Worm (Caenorhabditis elegans) whole organism, young adult: ENCODE results near the gene chil-8.
A peak's percentile ranks its signal among the peaks of the same experiment; 100 is the strongest.

Source experiments
- B0336.3 ChIP-seq: fragments of 200-800 bp; sonication (Bioruptor generic); IDR thresholded peaks from 2 replicates; pipeline ENCODE4 v1.3.6; 2022; ENCODE audit warnings: missing genetic modification characterization, missing compliant biosample characterization
- F33H1.4 ChIP-seq: fragments of 200-800 bp; sonication (Bioruptor generic); IDR thresholded peaks from 2 replicates; pipeline ENCODE4 v1.3.6; 2022; ENCODE audit warnings: missing genetic modification reagents, missing genetic modification characterization, missing compliant biosample characterization
- F39B2.1 ChIP-seq: fragments of 200-800 bp; sonication (Bioruptor generic); IDR thresholded peaks from 2 replicates; pipeline ENCODE4 v1.3.6; 2022; ENCODE audit warnings: missing genetic modification reagents, missing genetic modification characterization, missing compliant biosample characterization
- Y53G8AR.9 ChIP-seq: fragments of 200-800 bp; sonication (Bioruptor generic); conservative IDR thresholded peaks from 2 replicates; pipeline ENCODE4 v1.3.6; 2022; ENCODE audit warnings: missing genetic modification reagents, missing genetic modification characterization, missing compliant biosample characterization
- Y56A3A.18 ChIP-seq: fragments of 200-800 bp; sonication (Bioruptor generic); IDR thresholded peaks from 2 replicates; pipeline ENCODE4 v1.3.6; 2022; ENCODE audit warnings: missing genetic modification reagents, missing genetic modification characterization, missing compliant biosample characterization
- Y79H2A.3 ChIP-seq: fragments of 200-800 bp; sonication (Bioruptor generic); conservative IDR thresholded peaks from 2 replicates; pipeline ENCODE4 v1.3.6; 2022; ENCODE audit warnings: missing genetic modification reagents, missing genetic modification characterization, missing compliant biosample characterization
- ZK185.1 ChIP-seq: sonication (generic microtip); optimal IDR thresholded peaks from 2 replicates; lab custom pipeline; 2016; ENCODE audit warnings: mild to moderate bottlenecking, missing genetic modification characterization, missing compliant biosample characterization; ENCODE audit not compliant: poor library complexity, severe bottlenecking
- aptf-3 ChIP-seq: fragments of 200-800 bp; sonication (Bioruptor generic); IDR thresholded peaks from 2 replicates; pipeline ENCODE4 v1.3.6; 2022; ENCODE audit warnings: missing genetic modification characterization, missing compliant biosample characterization
- atf-7 ChIP-seq: sonication (generic microtip); optimal IDR thresholded peaks from 2 replicates; lab custom pipeline; 2017; ENCODE audit warnings: mild to moderate bottlenecking, missing genetic modification characterization, missing compliant biosample characterization
- ceh-27 ChIP-seq: fragments of 200-800 bp; sonication (Bioruptor generic); optimal IDR thresholded peaks from 2 replicates; lab custom pipeline; 2018; ENCODE audit warnings: mild to moderate bottlenecking, missing genetic modification characterization, moderate library complexity, missing compliant biosample characterization
- ceh-40 ChIP-seq: fragments of 200-800 bp; sonication (Bioruptor generic); IDR thresholded peaks from 2 replicates; pipeline ENCODE4 v1.3.6; 2022; ENCODE audit warnings: missing genetic modification characterization, missing compliant biosample characterization
- ceh-58 ChIP-seq: fragments of 200-800 bp; sonication (Bioruptor generic); IDR thresholded peaks from 2 replicates; pipeline ENCODE4 v1.3.6; 2022; ENCODE audit warnings: missing genetic modification characterization, missing compliant biosample characterization
- ceh-91 ChIP-seq: fragments of 200-800 bp; sonication (Bioruptor generic); IDR thresholded peaks from 2 replicates; pipeline ENCODE4 v1.3.6; 2022; ENCODE audit warnings: missing genetic modification reagents, missing genetic modification characterization, missing compliant biosample characterization
- chd-7 ChIP-seq: sonication (generic microtip); optimal IDR thresholded peaks from 2 replicates; lab custom pipeline; 2016; ENCODE audit warnings: mild to moderate bottlenecking, missing genetic modification characterization, moderate library complexity, missing compliant biosample characterization
- die-1 ChIP-seq: sonication (generic microtip); optimal IDR thresholded peaks from 2 replicates; lab custom pipeline; 2016; ENCODE audit warnings: missing genotype, mild to moderate bottlenecking, missing genetic modification characterization, missing compliant biosample characterization
- egl-44 ChIP-seq: fragments of 200-800 bp; sonication (Bioruptor generic); IDR thresholded peaks from 2 replicates; pipeline ENCODE4 v1.3.6; 2022; ENCODE audit warnings: missing genetic modification reagents, missing genetic modification characterization, missing compliant biosample characterization
- ekl-4 ChIP-seq: fragments of 200-800 bp; sonication (Bioruptor generic); IDR thresholded peaks from 2 replicates; pipeline ENCODE4 v1.3.6; 2022; ENCODE audit warnings: missing genetic modification reagents, missing genetic modification characterization, missing compliant biosample characterization
- ets-4 ChIP-seq: fragments of 200-800 bp; sonication (Bioruptor generic); optimal IDR thresholded peaks from 2 replicates; lab custom pipeline; 2018; ENCODE audit warnings: mild to moderate bottlenecking, missing genetic modification characterization, missing compliant biosample characterization
- fkh-3 ChIP-seq: sonication (generic microtip); optimal IDR thresholded peaks from 2 replicates; lab custom pipeline; 2016; ENCODE audit warnings: mild to moderate bottlenecking, missing genetic modification characterization, missing compliant biosample characterization
- hmg-1.2 ChIP-seq: fragments of 200-800 bp; sonication (Bioruptor generic); IDR thresholded peaks from 2 replicates; pipeline ENCODE4 v1.3.6; 2022; ENCODE audit warnings: missing genetic modification reagents, missing genetic modification characterization, missing compliant biosample characterization
- hrde-1 ChIP-seq: sonication (generic microtip); optimal IDR thresholded peaks from 2 replicates; lab custom pipeline; 2016; ENCODE audit warnings: missing genetic modification characterization, mild to moderate bottlenecking, missing compliant biosample characterization, moderate library complexity, missing genotype, missing genetic modification reagents, borderline replicate concordance
- hsf-1 ChIP-seq: fragments of 200-800 bp; sonication (Bioruptor generic); IDR thresholded peaks from 2 replicates; pipeline ENCODE4 v1.3.6; 2022; ENCODE audit warnings: missing genetic modification reagents, missing genetic modification characterization, missing compliant biosample characterization
- let-607 ChIP-seq, 2 experiments: fragments of 200-800 bp in 1 of 2; sonication (Bioruptor generic) in 1 of 2; sonication (generic microtip) in 1 of 2; optimal IDR thresholded peaks; 2 replicates each; lab custom pipeline; 2016 to 2018; ENCODE audit warnings: mild to moderate bottlenecking in 2 of 2, missing compliant biosample characterization in 2 of 2, missing genetic modification characterization in 2 of 2, moderate library complexity in 2 of 2, missing genotype in 1 of 2
- madf-10 ChIP-seq: sonication (generic microtip); optimal IDR thresholded peaks from 2 replicates; lab custom pipeline; 2016; ENCODE audit warnings: mild to moderate bottlenecking, missing genetic modification characterization, missing compliant biosample characterization
- madf-3 ChIP-seq: fragments of 200-800 bp; sonication (Bioruptor generic); IDR thresholded peaks from 2 replicates; pipeline ENCODE4 v1.3.6; 2022; ENCODE audit warnings: missing genetic modification reagents, missing genetic modification characterization, missing compliant biosample characterization
- madf-6 ChIP-seq: fragments of 200-800 bp; sonication (Bioruptor generic); IDR thresholded peaks from 2 replicates; pipeline ENCODE4 v1.3.6; 2022; ENCODE audit warnings: missing genetic modification reagents, missing genetic modification characterization, missing compliant biosample characterization
- mcd-1 ChIP-seq: fragments of 200-800 bp; sonication (Bioruptor generic); IDR thresholded peaks from 2 replicates; pipeline ENCODE4 v1.3.6; 2022; ENCODE audit warnings: missing genetic modification reagents, missing genetic modification characterization, missing compliant biosample characterization
- mes-4 ChIP-seq: sonication (generic microtip); optimal IDR thresholded peaks from 2 replicates; lab custom pipeline; 2016; ENCODE audit warnings: missing genotype, missing genetic modification characterization, missing compliant biosample characterization
- nfya-1 ChIP-seq: sonication (generic microtip); optimal IDR thresholded peaks from 2 replicates; lab custom pipeline; 2017; ENCODE audit warnings: antibody characterized with exemption, missing compliant biosample characterization, missing genetic modification characterization, borderline replicate concordance; ENCODE audit not compliant: insufficient read depth
- nhr-90 ChIP-seq: sonication (generic microtip); optimal IDR thresholded peaks from 2 replicates; lab custom pipeline; 2016; ENCODE audit warnings: missing genotype, mild to moderate bottlenecking, missing genetic modification characterization, missing compliant biosample characterization
- pbrm-1 ChIP-seq: fragments of 200-800 bp; sonication (Bioruptor generic); IDR thresholded peaks from 2 replicates; pipeline ENCODE4 v1.3.6; 2022; ENCODE audit warnings: missing genetic modification reagents, missing genetic modification characterization, missing compliant biosample characterization
- repo-1 ChIP-seq: sonication (generic microtip); optimal IDR thresholded peaks from 2 replicates; lab custom pipeline; 2017; ENCODE audit warnings: mild to moderate bottlenecking, missing genetic modification characterization, missing compliant biosample characterization
- sptf-2 ChIP-seq: fragments of 200-800 bp; sonication (Bioruptor generic); optimal IDR thresholded peaks from 2 replicates; lab custom pipeline; 2018; ENCODE audit warnings: mild to moderate bottlenecking, missing genetic modification characterization, missing compliant biosample characterization
- tbp1 ChIP-seq: fragments of 200-800 bp; sonication (Bioruptor generic); optimal IDR thresholded peaks from 2 replicates; lab custom pipeline; 2018; ENCODE audit warnings: mild to moderate bottlenecking, missing genetic modification characterization, missing compliant biosample characterization
- tlf-1 ChIP-seq: fragments of 200-800 bp; sonication (Bioruptor generic); optimal IDR thresholded peaks from 2 replicates; lab custom pipeline; 2018; ENCODE audit warnings: mild to moderate bottlenecking, missing genetic modification characterization, missing compliant biosample characterization
- unc-130 ChIP-seq: sonication (generic microtip); optimal IDR thresholded peaks from 2 replicates; lab custom pipeline; 2016; ENCODE audit warnings: missing genetic modification reagents, missing genetic modification characterization, missing compliant biosample characterization
- zim-3 ChIP-seq: sonication (generic microtip); optimal IDR thresholded peaks from 2 replicates; lab custom pipeline; 2017; ENCODE audit warnings: mild to moderate bottlenecking, missing genetic modification characterization, moderate library complexity, missing compliant biosample characterization
- ztf-25 ChIP-seq: fragments of 200-800 bp; sonication (Bioruptor generic); IDR thresholded peaks from 2 replicates; pipeline ENCODE4 v1.3.6; 2022; ENCODE audit warnings: missing genetic modification reagents, missing genetic modification characterization, missing compliant biosample characterization

chil-8 gene

DNA sequence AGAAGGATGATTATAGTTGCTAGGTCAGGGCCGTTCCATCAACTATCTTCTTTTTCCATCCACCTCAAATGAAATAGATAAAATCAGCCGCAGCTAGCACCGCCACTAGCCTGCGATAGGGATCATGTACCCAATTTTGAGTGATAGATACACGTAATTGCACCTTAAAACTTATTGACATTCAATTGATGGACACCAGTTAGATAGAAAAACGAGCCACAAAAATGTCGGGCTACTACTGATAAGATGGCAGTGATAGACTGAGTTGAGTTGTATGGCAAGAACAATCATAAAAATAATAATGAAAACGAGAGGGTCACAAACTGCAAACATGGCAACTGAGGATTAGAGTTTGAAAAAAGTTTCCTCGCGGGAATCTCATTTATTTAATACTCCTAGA lies 19.0 kb upstream of the chil-8 start (continued):
- no peak for TF ChIP-seq ceh-40
- no peak for TF ChIP-seq die-1 (tag; lab: Kevin White, UChicago)
- no peak for TF ChIP-seq zim-3 (tag; lab: Kevin White, UChicago)
- TF ChIP-seq chd-7 (tag; lab: Kevin White, UChicago), result no peak
- TF ChIP-seq let-607 (tag; optimal IDR thresholded peaks at IDR 0.05; lab: Kevin White, UChicago), result peak; percentile 96 to 97
- no peak for TF ChIP-seq F33H1.4 (GFP tag; lab: Robert Waterston, UW)
- TF ChIP-seq ceh-91 (GFP tag; lab: Robert Waterston, UW), result no peak
- peak; percentile 15; the same call in 1 of the 2 replicates for TF ChIP-seq egl-44 (GFP tag; lab: Robert Waterston, UW)
- TF ChIP-seq mes-4, result no peak

- TF ChIP-seq let-607 (tag; optimal IDR thresholded peaks at IDR 0.05; lab: Kevin White, UChicago) (peak in 1 of 2 experiments; percentile 7), sptf-2 (GFP tag; lab: Kevin White, UChicago) (no peak), hmg-1.2 (GFP tag; lab: Robert Waterston, UW) (peak; percentile 48; the same call in 1 of the 2 replicates), pbrm-1 (no peak), ets-4 (GFP tag; lab: Kevin White, UChicago) (no peak), ZK185.1 (tag; lab: Kevin White, UChicago) (peak; percentile 12), madf-6 (GFP tag; lab: Robert Waterston, UW) (peak; percentile 26; the same call in 1 of the 2 replicates), ztf-25 (0 out of 2 replicates have a peak, but pooled peaks have one; percentile 56), Y56A3A.18 (0 out of 2 replicates have a peak, but pooled peaks have one; percentile 52), ceh-27 (GFP tag; lab: Kevin White, UChicago) (peak; percentile 28)
- TF ChIP-seq, all 124 proteins: peak for 7
Observed at ce11 chrII:9891031-9891689, 18.3 kb upstream of the chil-8 start, which contains the start of gene vgln-1. Gene vgln-1, minus strand, starts transcription at chrII:9891081.

DNA sequence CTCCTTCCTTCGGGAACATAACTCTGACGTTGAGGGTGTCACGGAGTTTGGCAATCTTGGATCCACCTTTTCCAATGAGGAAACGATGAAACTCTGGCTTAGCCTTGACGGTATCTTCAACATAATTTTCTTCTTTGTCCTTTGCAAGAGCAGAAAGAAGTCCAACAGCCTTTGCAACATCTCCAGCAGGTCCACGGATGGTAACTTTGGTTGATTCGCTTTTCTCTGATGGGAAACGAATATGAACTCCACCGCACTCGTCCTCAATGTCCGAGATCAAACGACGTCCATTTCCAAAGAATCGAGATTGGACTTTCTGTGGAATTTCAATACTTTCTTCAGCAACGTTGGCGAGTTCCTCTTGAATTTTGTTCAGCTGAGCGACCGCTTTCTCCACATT lies 15.7 kb upstream of the chil-8 start:
- TF ChIP-seq ZK185.1 (tag; lab: Kevin White, UChicago) (no peak), tbp1 (GFP tag; lab: Kevin White, UChicago) (no peak), chd-7 (tag; lab: Kevin White, UChicago) (no peak), madf-10 (no peak), tlf-1 (GFP tag; lab: Kevin White, UChicago) (no peak)

- TF ChIP-seq ekl-4 (GFP tag; lab: Robert Waterston, UW), result 0 out of 2 replicates have a peak, but pooled peaks have one; percentile 24
- no peak for TF ChIP-seq F39B2.1
- TF ChIP-seq hsf-1, result no peak
- TF ChIP-seq atf-7 (tag; lab: Kevin White, UChicago), result peak; percentile 45
- TF ChIP-seq mcd-1 (GFP tag; lab: Robert Waterston, UW), result no peak
- peak; percentile 55 for TF ChIP-seq unc-130
- TF ChIP-seq hrde-1 (tag; lab: Kevin White, UChicago), result peak; percentile 50
- peak; percentile 3 for TF ChIP-seq tlf-1 (GFP tag; lab: Kevin White, UChicago)
- TF ChIP-seq nfya-1 (tag; lab: Kevin White, UChicago), result no peak
- TF ChIP-seq Y53G8AR.9, result peak; percentile 71
- peak; percentile 9 for TF ChIP-seq madf-10
- TF ChIP-seq ceh-58 (GFP tag; lab: Robert Waterston, UW), result no peak
- TF ChIP-seq aptf-3 (GFP tag; lab: Robert Waterston, UW), result 0 out of 2 replicates have a peak, but pooled peaks have one; percentile 66
- peak; percentile 45 for TF ChIP-seq chd-7 (tag; lab: Kevin White, UChicago)
- TF ChIP-seq fkh-3, result no peak
- TF ChIP-seq hmg-1.2 (GFP tag; lab: Robert Waterston, UW), result peak; percentile 19; the same call in 1 of the 2 replicates
- 0 out of 2 replicates have a peak, but pooled peaks have one; percentile 12 for TF ChIP-seq madf-3
- TF ChIP-seq Y56A3A.18, result 0 out of 2 replicates have a peak, but pooled peaks have one; percentile 33
- no peak for TF ChIP-seq nhr-90
- peak; percentile 67 for TF ChIP-seq repo-1 (tag; lab: Kevin White, UChicago)
- no peak for TF ChIP-seq ceh-91 (GFP tag; lab: Robert Waterston, UW)
- TF ChIP-seq B0336.3 (GFP tag; lab: Robert Waterston, UW), result peak; percentile 62
- no peak for TF ChIP-seq Y79H2A.3
- peak; percentile 36 for TF ChIP-seq zim-3 (tag; lab: Kevin White, UChicago)
- TF ChIP-seq, all 124 proteins: peak for 15
Observed at ce11 chrII:9886216-9886615, 13.4 kb upstream of the chil-8 start, which contains the start of gene algn-8. Gene algn-8, minus strand, starts transcription at chrII:9886442.
